Fruit fly (Drosophila melanogaster): Measurements from ENCODE around the gene CG17768.

DNA sequence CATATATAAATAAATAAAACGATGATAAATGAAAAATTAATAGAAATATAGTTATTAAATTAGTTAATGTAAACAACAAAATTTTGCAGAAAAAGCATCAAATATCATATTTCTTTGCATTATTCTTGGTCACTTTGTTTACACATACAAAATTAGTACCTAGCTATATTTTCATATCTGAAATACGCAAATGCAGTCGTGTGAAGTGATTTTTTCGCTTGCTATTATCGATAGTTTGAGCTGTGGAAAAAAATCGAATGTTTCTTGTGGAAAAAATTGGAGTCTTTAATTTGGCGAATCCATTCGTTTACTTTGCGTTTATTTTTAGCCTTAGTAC is 8.5 kb downstream of the CG17768 start, which contains the start of gene Cnot4:
- TF ChIP-seq CG8478 (optimal IDR thresholded peaks at IDR 0.05) (no peak), CTCF (optimal IDR thresholded peaks at IDR 0.05) (no peak)
